Worm (Caenorhabditis elegans) whole organism, late embryonic: Measurements from ENCODE around the gene sre-48.

ENCODE experiments used
- ceh-19 ChIP-seq: fragments of 200-800 bp; sonication (Bioruptor generic); optimal IDR thresholded peaks from 2 replicates; lab custom pipeline; 2018; ENCODE audit warnings: mild to moderate bottlenecking, missing genetic modification characterization, missing compliant biosample characterization
- ceh-22 ChIP-seq: sonication (generic microtip); optimal IDR thresholded peaks from 2 replicates; lab custom pipeline; 2017; ENCODE audit warnings: missing biosample characterization, missing genetic modification characterization
- ceh-24 ChIP-seq: sonication (generic microtip); optimal IDR thresholded peaks from 2 replicates; lab custom pipeline; 2016; ENCODE audit warnings: mild to moderate bottlenecking, missing genetic modification characterization, missing compliant biosample characterization
- ceh-9 ChIP-seq: sonication (generic microtip); optimal IDR thresholded peaks from 2 replicates; lab custom pipeline; 2016; ENCODE audit warnings: mild to moderate bottlenecking, missing genetic modification characterization, inconsistent platforms, missing compliant biosample characterization
- che-1 ChIP-seq: sonication (generic microtip); optimal IDR thresholded peaks from 2 replicates; lab custom pipeline; 2016; ENCODE audit warnings: mild to moderate bottlenecking, missing genetic modification characterization, missing compliant biosample characterization
- dmd-4 ChIP-seq: sonication (generic microtip); optimal IDR thresholded peaks from 2 replicates; lab custom pipeline; 2016; ENCODE audit warnings: borderline replicate concordance, missing genetic modification characterization, missing compliant biosample characterization
- fkh-10 ChIP-seq: fragments of 150-350 bp; optimal IDR thresholded peaks from 2 replicates; lab custom pipeline; 2014; ENCODE audit warnings: missing biosample characterization, missing genetic modification reagents, missing genetic modification characterization
- lin-11 ChIP-seq: fragments of 200-800 bp; sonication (Bioruptor generic); optimal IDR thresholded peaks from 2 replicates; lab custom pipeline; 2018; ENCODE audit warnings: mild to moderate bottlenecking, missing genetic modification characterization, missing compliant biosample characterization

ce11 chrII:13974136-13974535 lies 5.5 kb downstream of the sre-48 start:
- no peak for TF ChIP-seq ceh-22 (tag; lab: Kevin White, UChicago)
- TF ChIP-seq che-1 (tag; lab: Kevin White, UChicago): no peak
- TF ChIP-seq lin-11: no peak
- TF ChIP-seq ceh-19 (GFP tag; lab: Kevin White, UChicago): no peak
- TF ChIP-seq dmd-4 (tag; lab: Kevin White, UChicago): no peak
- TF ChIP-seq fkh-10 (GFP tag; lab: Kevin White, UChicago): no peak
- TF ChIP-seq ceh-9: no peak
- no peak for TF ChIP-seq ceh-24 (tag; lab: Kevin White, UChicago)
